Worm (Caenorhabditis elegans): Measurements from ENCODE around the gene pals-28.

The pals-28 gene

DNA sequence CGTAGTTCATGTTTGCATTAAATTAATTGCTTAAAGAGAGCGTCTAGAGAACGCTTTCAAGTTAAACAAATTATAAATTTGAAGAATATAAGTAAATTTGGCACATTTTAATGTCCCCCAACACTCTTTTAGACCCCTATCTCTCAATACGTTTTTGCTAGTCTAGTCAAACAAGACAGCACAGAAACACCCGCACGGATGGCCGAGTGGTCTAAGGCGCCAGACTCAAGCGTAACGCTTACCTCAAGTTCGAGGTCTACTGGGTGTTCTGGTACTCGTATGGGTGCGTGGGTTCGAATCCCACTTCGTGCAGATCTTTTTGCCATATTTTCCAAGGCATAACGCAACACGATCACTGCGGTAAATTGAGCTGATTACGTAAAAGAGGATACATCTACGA is 22.3 kb upstream of the pals-28 start (continued):
- TF ChIP-seq dve-1 (tag; optimal IDR thresholded peaks at IDR 0.05; ENCODE audit: insufficient read depth) (peak; percentile 41), pha-4 (GFP tag; IDR thresholded peaks at IDR 0.05) (peak; percentile 46; the same call in 1 of the 2 replicates), pha-4 (tag; optimal IDR thresholded peaks at IDR 0.05) (no peak), tra-1 (GFP tag; IDR thresholded peaks at IDR 0.05) (no peak), nhr-48 (tag; optimal IDR thresholded peaks at IDR 0.05) (no peak), duxl-1 (tag; optimal IDR thresholded peaks at IDR 0.05; ENCODE audit: poor library complexity) (peak; percentile 35), lin-15B (tag; optimal IDR thresholded peaks at IDR 0.05) (no peak), daf-12 (tag; optimal IDR thresholded peaks at IDR 0.05) (no peak), attf-4 (tag; optimal IDR thresholded peaks at IDR 0.05) (no peak), T20F7.1 (GFP tag; optimal IDR thresholded peaks at IDR 0.05) (no peak), ctbp-1 (GFP tag; IDR thresholded peaks at IDR 0.05) (0 out of 2 replicates have a peak, but pooled peaks have one; percentile 30), R02D3.7 (tag; optimal IDR thresholded peaks at IDR 0.05) (no peak)

DNA sequence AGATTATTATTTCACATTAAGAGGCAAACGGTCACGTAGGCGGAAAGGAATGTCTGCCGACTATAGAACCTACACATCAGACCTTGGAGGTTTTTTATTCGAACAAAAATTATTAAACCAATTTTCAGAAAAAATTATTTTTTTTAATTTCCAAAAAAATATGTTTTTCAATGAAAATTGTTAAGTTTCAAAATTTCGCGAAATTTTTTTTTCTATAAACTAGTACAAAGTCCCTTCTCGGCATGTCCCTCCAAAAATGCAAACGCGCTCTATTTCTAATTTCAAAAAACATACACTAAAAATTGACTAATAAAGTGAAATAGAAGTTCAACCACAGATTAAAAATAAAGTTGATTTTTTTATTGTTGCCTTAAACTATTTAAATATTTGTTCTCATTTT is 19.6 kb upstream of the pals-28 start, which contains the start of gene ckb-1:
Gene ckb-1 (plus strand): TSS at position 301 of the 400 bp plus-strand sequence.
- TF ChIP-seq nhr-76 (tag; optimal IDR thresholded peaks at IDR 0.05), result no peak
- peak; percentile 15 for TF ChIP-seq dve-1 (tag; optimal IDR thresholded peaks at IDR 0.05; ENCODE audit: insufficient read depth)
- TF ChIP-seq F44E2.7 (GFP tag; IDR thresholded peaks at IDR 0.05), result no peak
- no peak for TF ChIP-seq hif-1 (tag; optimal IDR thresholded peaks at IDR 0.05)
- no peak for TF ChIP-seq F10B5.3 (tag; optimal IDR thresholded peaks at IDR 0.05)
- TF ChIP-seq daf-19 (GFP tag; conservative IDR thresholded peaks at IDR 0.05), result no peak
- TF ChIP-seq pqm-1 (tag; optimal IDR thresholded peaks at IDR 0.05), result no peak
- no peak for TF ChIP-seq mep-1 (tag; optimal IDR thresholded peaks at IDR 0.05)
- no peak for TF ChIP-seq nhr-25 (tag; optimal IDR thresholded peaks at IDR 0.05; ENCODE audit: borderline replicate concordance, insufficient read depth)
- no peak for TF ChIP-seq Y75B8A.6 (GFP tag; IDR thresholded peaks at IDR 0.05)
- TF ChIP-seq lin-15B (tag; optimal IDR thresholded peaks at IDR 0.05), result no peak
- no peak for TF ChIP-seq ama-1 (optimal IDR thresholded peaks at IDR 0.05)
- TF ChIP-seq nhr-77 (tag; optimal IDR thresholded peaks at IDR 0.05), result no peak
- TF ChIP-seq lsy-2 (tag; optimal IDR thresholded peaks at IDR 0.05), result peak in 1 of 2 experiments; percentile 7
- TF ChIP-seq mes-2 (tag; optimal IDR thresholded peaks at IDR 0.05; ENCODE audit: poor library complexity, severe bottlenecking), result peak; percentile 8
- peak; percentile 39; the same call in 1 of the 2 replicates for TF ChIP-seq lin-38 (GFP tag; IDR thresholded peaks at IDR 0.05)
- no peak for TF ChIP-seq saeg-2 (GFP tag; IDR thresholded peaks at IDR 0.05)
- TF ChIP-seq dpl-1 (GFP tag; optimal IDR thresholded peaks at IDR 0.05), result no peak
- no peak for TF ChIP-seq ceh-82 (tag; optimal IDR thresholded peaks at IDR 0.05)
- TF ChIP-seq skn-1 (tag; optimal IDR thresholded peaks at IDR 0.05), result no peak
- no peak for TF ChIP-seq pha-4 (GFP tag; IDR thresholded peaks at IDR 0.05)
- no peak for TF ChIP-seq pha-4 (tag; optimal IDR thresholded peaks at IDR 0.05)
- TF ChIP-seq lin-1 (GFP tag; IDR thresholded peaks at IDR 0.05), result no peak
- no peak for TF ChIP-seq F37D6.2 (tag; optimal IDR thresholded peaks at IDR 0.05)
- TF ChIP-seq lir-3 (tag; optimal IDR thresholded peaks at IDR 0.05), result no peak
- no peak for TF ChIP-seq ceh-20 (GFP tag; IDR thresholded peaks at IDR 0.05)
- TF ChIP-seq nhr-42 (GFP tag; IDR thresholded peaks at IDR 0.05), result no peak

- TF ChIP-seq mdt-29 (GFP tag; IDR thresholded peaks at IDR 0.05) (no peak), hif-1 (tag; optimal IDR thresholded peaks at IDR 0.05) (no peak), mxl-2 (GFP tag; conservative IDR thresholded peaks at IDR 0.05) (no peak), madf-9 (GFP tag; conservative IDR thresholded peaks at IDR 0.05) (no peak), zip-11 (GFP tag; IDR thresholded peaks at IDR 0.05) (no peak)
Measured at ce11 chrIII:4367649-4368048, 16.9 kb upstream of the pals-28 start, which contains the start of gene ckb-2. TSS of gene ckb-2 (plus strand) at chrIII:4367949.

All from whole organism, L4 larva.